Fruit fly (Drosophila melanogaster) whole organism, embryonic: ENCODE results near the gene CG43680.

Source experiments
- CG11247 ChIP-seq: fragments of 200-800 bp; sonication (Bioruptor generic); IDR thresholded peaks from 2 replicates; pipeline ENCODE4 v1.3.6; 2022; ENCODE audit warnings: missing biosample characterization, missing genetic modification characterization
- CG11398 ChIP-seq: fragments of 200-800 bp; sonication (Bioruptor generic); optimal IDR thresholded peaks from 2 replicates; lab custom pipeline; 2016; ENCODE audit warnings: missing biosample characterization, missing genetic modification characterization
- CG11504 ChIP-seq: fragments of 200-800 bp; sonication (Bioruptor generic); optimal IDR thresholded peaks from 3 replicates; lab custom pipeline; 2019; ENCODE audit warnings: missing biosample characterization, mild to moderate bottlenecking, missing genetic modification characterization, moderate library complexity
- CG11695 ChIP-seq: fragments of 200-800 bp; sonication (Bioruptor generic); IDR thresholded peaks from 3 replicates; pipeline ENCODE4 v1.3.6; 2022; ENCODE audit warnings: missing biosample characterization, missing genetic modification characterization
- CG12071 ChIP-seq: fragments of 200-800 bp; sonication (Bioruptor generic); optimal IDR thresholded peaks from 3 replicates; lab custom pipeline; 2018; ENCODE audit warnings: missing biosample characterization, mild to moderate bottlenecking, missing genetic modification characterization
- CG12219 ChIP-seq: fragments of 200-800 bp; sonication (Bioruptor generic); optimal IDR thresholded peaks from 3 replicates; lab custom pipeline; 2018; ENCODE audit warnings: missing biosample characterization, mild to moderate bottlenecking, missing genetic modification characterization
- CG13123 ChIP-seq: fragments of 200-800 bp; sonication (Bioruptor generic); optimal IDR thresholded peaks from 2 replicates; lab custom pipeline; 2016; ENCODE audit warnings: missing biosample characterization, missing genetic modification characterization
- CG17328 ChIP-seq: fragments of 200-800 bp; sonication (Bioruptor generic); IDR thresholded peaks from 2 replicates; pipeline ENCODE4 v1.3.6; 2022; ENCODE audit warnings: missing biosample characterization, missing genetic modification characterization
- CG18599 ChIP-seq: fragments of 200-800 bp; sonication (Bioruptor generic); optimal IDR thresholded peaks from 3 replicates; lab custom pipeline; 2017; ENCODE audit warnings: missing biosample characterization, missing genetic modification characterization, mild to moderate bottlenecking, moderate library complexity, missing genetic modification reagents
- CG2678 ChIP-seq: fragments of 200-800 bp; sonication (Bioruptor generic); optimal IDR thresholded peaks from 3 replicates; lab custom pipeline; 2019; ENCODE audit warnings: missing biosample characterization, mild to moderate bottlenecking, missing genetic modification characterization, moderate library complexity
- CG2889 ChIP-seq: fragments of 200-800 bp; sonication (Bioruptor generic); IDR thresholded peaks from 3 replicates; pipeline ENCODE4 v1.3.6; 2022; ENCODE audit warnings: missing biosample characterization, missing genetic modification characterization
- CG32772 ChIP-seq: fragments of 200-800 bp; sonication (Bioruptor generic); IDR thresholded peaks from 2 replicates; pipeline ENCODE4 v1.3.6; 2022; ENCODE audit warnings: missing biosample characterization, missing genetic modification characterization
- CG6175 ChIP-seq: fragments of 200-800 bp; sonication (Bioruptor generic); IDR thresholded peaks from 3 replicates; pipeline ENCODE4 v1.3.6; 2022; ENCODE audit warnings: missing biosample characterization, missing genetic modification characterization
- CG7839 ChIP-seq: fragments of 200-800 bp; sonication (Bioruptor generic); optimal IDR thresholded peaks from 3 replicates; lab custom pipeline; 2018; ENCODE audit warnings: missing biosample characterization, mild to moderate bottlenecking, missing genetic modification characterization, moderate library complexity
- CG8478 ChIP-seq: fragments of >200 bp; optimal IDR thresholded peaks from 2 replicates; lab custom pipeline; 2018
- CG9932 ChIP-seq: fragments of 200-800 bp; sonication (Bioruptor generic); IDR thresholded peaks from 2 replicates; pipeline ENCODE4 v1.3.6; 2022; ENCODE audit warnings: missing biosample characterization, missing genetic modification characterization
- D19B ChIP-seq: fragments of 200-800 bp; sonication (Bioruptor generic); optimal IDR thresholded peaks from 2 replicates; lab custom pipeline; 2017; ENCODE audit warnings: missing biosample characterization, mild to moderate bottlenecking, missing genetic modification characterization
- Dref ChIP-seq: fragments of 200-800 bp; sonication (Bioruptor generic); IDR thresholded peaks from 2 replicates; pipeline ENCODE4 v1.3.6; 2022; ENCODE audit warnings: missing biosample characterization, missing genetic modification characterization
- Ets65A ChIP-seq: fragments of 200-800 bp; sonication (Bioruptor generic); peaks from one replicate; lab custom pipeline; 2016; ENCODE audit warnings: missing biosample characterization, missing genetic modification characterization
- H15 ChIP-seq: fragments of 200-800 bp; sonication (Bioruptor generic); IDR thresholded peaks from 3 replicates; pipeline ENCODE4 v1.3.6; 2022; ENCODE audit warnings: missing biosample characterization, missing genetic modification characterization
- HLHmδ ChIP-seq: fragments of 200-800 bp; sonication (Bioruptor generic); optimal IDR thresholded peaks from 2 replicates; lab custom pipeline; 2018; ENCODE audit warnings: missing biosample characterization, mild to moderate bottlenecking, missing genetic modification characterization, moderate library complexity
- Hey ChIP-seq: fragments of 200-800 bp; sonication (Bioruptor generic); optimal IDR thresholded peaks from 3 replicates; lab custom pipeline; 2018; ENCODE audit warnings: missing biosample characterization, mild to moderate bottlenecking, missing genetic modification characterization
- Mrtf ChIP-seq: fragments of 200-800 bp; sonication (Bioruptor generic); IDR thresholded peaks from 3 replicates; pipeline ENCODE4 v1.3.6; 2022; ENCODE audit warnings: missing biosample characterization, missing genetic modification characterization
- PHDP ChIP-seq: fragments of 200-800 bp; sonication (Bioruptor generic); optimal IDR thresholded peaks from 3 replicates; lab custom pipeline; 2018; ENCODE audit warnings: missing biosample characterization, mild to moderate bottlenecking, missing genetic modification characterization, moderate library complexity
- Ptx1 ChIP-seq: fragments of 200-800 bp; sonication (Bioruptor generic); IDR thresholded peaks from 2 replicates; pipeline ENCODE4 v1.3.6; 2022; ENCODE audit warnings: missing biosample characterization, missing genetic modification characterization
- Sox102F ChIP-seq: fragments of 200-800 bp; sonication (Bioruptor generic); optimal IDR thresholded peaks from 2 replicates; lab custom pipeline; 2018; ENCODE audit warnings: missing biosample characterization, mild to moderate bottlenecking, missing genetic modification characterization, moderate library complexity
- Ssrp ChIP-seq: fragments of 200-800 bp; sonication (Bioruptor generic); optimal IDR thresholded peaks from 2 replicates; lab custom pipeline; 2018; ENCODE audit warnings: missing biosample characterization, mild to moderate bottlenecking, missing genetic modification characterization, moderate library complexity
- btn ChIP-seq: fragments of 200-800 bp; sonication (Bioruptor generic); optimal IDR thresholded peaks from 2 replicates; lab custom pipeline; 2016; ENCODE audit warnings: missing biosample characterization, missing genetic modification characterization
- ci ChIP-seq: fragments of 200-800 bp; sonication (Bioruptor generic); IDR thresholded peaks from 3 replicates; pipeline ENCODE4 v1.3.6; 2022; ENCODE audit warnings: missing biosample characterization, missing genetic modification characterization
- corto ChIP-seq: fragments of 200-800 bp; sonication (Bioruptor generic); optimal IDR thresholded peaks from 2 replicates; lab custom pipeline; 2016; ENCODE audit warnings: missing biosample characterization, mild to moderate bottlenecking, missing genetic modification characterization, moderate library complexity
- crol ChIP-seq: fragments of 200-800 bp; sonication (Bioruptor generic); IDR thresholded peaks from 2 replicates; pipeline ENCODE4 v1.3.6; 2022; ENCODE audit warnings: missing biosample characterization, missing genetic modification characterization
- dmrt99B ChIP-seq: fragments of 200-800 bp; sonication (Bioruptor generic); optimal IDR thresholded peaks from 2 replicates; lab custom pipeline; 2018; ENCODE audit warnings: missing biosample characterization, mild to moderate bottlenecking, missing genetic modification characterization, moderate library complexity
- gem ChIP-seq: fragments of 200-800 bp; sonication (Bioruptor generic); optimal IDR thresholded peaks from 2 replicates; lab custom pipeline; 2019; ENCODE audit warnings: missing biosample characterization, mild to moderate bottlenecking, missing genetic modification characterization, moderate library complexity
- gro ChIP-seq: fragments of 200-800 bp; sonication (Bioruptor generic); optimal IDR thresholded peaks from 2 replicates; lab custom pipeline; 2016; ENCODE audit warnings: missing biosample characterization, missing genetic modification characterization
- hkb ChIP-seq, 2 experiments: fragments of 200-800 bp in 1 of 2; fragments of >200 bp in 1 of 2; sonication (Bioruptor generic) in 1 of 2; IDR thresholded peaks in 1 of 2; optimal IDR thresholded peaks in 1 of 2; 2 replicates each; pipeline versions ENCODE4 v1.3.6 to Lab custom; 2017 to 2022; ENCODE audit warnings: missing biosample characterization in 1 of 2, missing genetic modification characterization in 1 of 2
- lmd ChIP-seq: fragments of 200-800 bp; sonication (Bioruptor generic); IDR thresholded peaks from 2 replicates; pipeline ENCODE4 v1.3.6; 2022; ENCODE audit warnings: missing biosample characterization, missing genetic modification characterization
- onecut ChIP-seq: fragments of 200-800 bp; sonication (Bioruptor generic); IDR thresholded peaks from 2 replicates; pipeline ENCODE4 v1.3.6; 2022; ENCODE audit warnings: missing biosample characterization, missing genetic modification characterization
- pan ChIP-seq, 4 experiments: fragments of >200 bp in 3 of 4; fragments of 200-800 bp in 1 of 4; sonication (Bioruptor generic) in 1 of 4; optimal IDR thresholded peaks in 3 of 4; IDR thresholded peaks in 1 of 4; 2 replicates each; pipeline versions ENCODE4 v1.3.6 to Lab custom; 2017 to 2022; ENCODE audit warnings: missing biosample characterization in 2 of 4, missing genetic modification characterization in 2 of 4, mixed read lengths in 1 of 4
- pita ChIP-seq: fragments of 200-800 bp; sonication (Bioruptor generic); optimal IDR thresholded peaks from 2 replicates; lab custom pipeline; 2017; ENCODE audit warnings: missing biosample characterization, mild to moderate bottlenecking, missing genetic modification characterization
- prd ChIP-seq, 3 experiments: fragments of >200 bp in 2 of 3; fragments of 200-800 bp in 1 of 3; sonication (Bioruptor generic) in 1 of 3; optimal IDR thresholded peaks in 2 of 3; IDR thresholded peaks in 1 of 3; 2 replicates in 2 of 3; 3 replicates in 1 of 3; pipeline versions ENCODE4 v1.3.6 to Lab custom; 2017 to 2022; ENCODE audit warnings: missing biosample characterization in 1 of 3, missing genetic modification characterization in 1 of 3
- row ChIP-seq: fragments of 200-800 bp; sonication (Bioruptor generic); IDR thresholded peaks from 3 replicates; pipeline ENCODE4 v1.3.6; 2022; ENCODE audit warnings: missing biosample characterization, missing genetic modification characterization
- sens ChIP-seq: fragments of 200-800 bp; sonication (Bioruptor generic); peaks from one replicate; lab custom pipeline; 2016; ENCODE audit warnings: missing biosample characterization, missing genetic modification characterization
- sob ChIP-seq: fragments of 200-800 bp; sonication (Bioruptor generic); IDR thresholded peaks from 2 replicates; pipeline ENCODE4 v1.3.6; 2022; ENCODE audit warnings: missing biosample characterization, missing genetic modification characterization
- sr ChIP-seq: fragments of 200-800 bp; sonication (Bioruptor generic); IDR thresholded peaks from 3 replicates; pipeline ENCODE4 v1.3.6; 2022; ENCODE audit warnings: missing biosample characterization, missing genetic modification characterization
- tgo ChIP-seq: fragments of 200-800 bp; sonication (Bioruptor generic); IDR thresholded peaks from 3 replicates; pipeline ENCODE4 v1.3.6; 2022; ENCODE audit warnings: missing biosample characterization, missing genetic modification characterization
- unpg ChIP-seq: fragments of 200-800 bp; sonication (Bioruptor generic); optimal IDR thresholded peaks from 3 replicates; lab custom pipeline; 2018; ENCODE audit warnings: missing biosample characterization, mild to moderate bottlenecking, missing genetic modification characterization, moderate library complexity

CG43680 gene

DNA sequence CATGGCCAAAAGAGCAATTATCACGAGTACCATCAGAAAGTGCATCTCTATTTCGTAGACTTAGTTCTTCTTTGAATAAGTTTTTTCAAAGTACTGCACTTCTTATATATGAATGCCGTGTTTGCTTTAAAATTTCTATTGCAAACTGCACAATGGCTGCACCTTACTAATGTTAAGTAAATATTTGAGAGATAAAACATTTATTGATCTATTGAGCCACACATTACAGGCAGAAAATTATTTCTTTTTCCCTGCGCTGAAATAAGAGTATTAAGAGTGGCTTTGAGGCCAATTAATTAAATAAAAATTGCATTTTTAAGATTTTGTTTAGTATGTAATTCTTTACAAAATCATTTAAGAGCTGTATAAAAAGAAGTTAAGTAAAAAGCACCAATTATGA lies at the start of gene CG43680:
TSS of gene CG43680 (minus strand) at position 101 of the 400 bp plus-strand sequence.
- peak; percentile 50 for TF ChIP-seq sens (GFP tag; lab: Kevin White, UChicago)
- no peak for TF ChIP-seq corto (GFP tag; lab: Kevin White, UChicago)
- no peak for TF ChIP-seq CG12071

DNA sequence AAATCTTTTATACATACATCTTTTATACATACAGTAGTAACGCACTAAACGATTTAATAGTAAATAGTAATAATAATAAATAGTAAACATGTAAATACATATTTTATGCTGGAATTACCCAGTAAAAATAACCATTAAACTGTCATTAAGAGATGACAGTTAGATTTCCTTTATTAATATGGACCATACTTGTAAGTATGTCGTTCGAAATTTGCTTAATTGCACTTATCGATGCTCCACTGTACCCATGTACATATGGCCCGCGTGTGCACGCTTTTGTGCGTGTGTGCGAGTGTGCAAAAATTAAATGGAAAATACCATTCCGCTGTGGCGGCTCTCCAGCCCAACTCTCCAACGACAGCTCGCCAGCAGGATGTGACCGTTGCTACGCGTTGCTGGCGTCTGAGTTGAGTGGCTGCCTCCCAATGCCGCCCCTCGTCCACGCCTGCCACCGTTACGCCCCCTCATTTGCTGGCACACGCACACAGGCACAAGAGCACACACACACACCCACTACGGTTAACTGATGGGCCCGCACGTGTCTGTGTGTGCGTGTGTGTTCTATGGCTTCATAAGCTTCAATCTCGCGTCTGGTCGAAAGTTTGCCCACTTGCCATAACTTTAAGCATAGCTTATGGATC lies 49.6 kb upstream of the CG43680 start:
- TF ChIP-seq HLHmδ (GFP tag; lab: Kevin White, UChicago) (peak; percentile 22), gem (tag; lab: Kevin White, UChicago) (peak; percentile 30), CG2889 (GFP tag; lab: Robert Waterston, UW) (no peak), prd (optimal IDR thresholded peaks at IDR 0.05; lab: Kevin White, UChicago) (no peak), prd (GFP tag; IDR thresholded peaks at IDR 0.05; lab: Robert Waterston, UW) (peak; percentile 36; the same call in 2 of the 3 replicates), Ssrp (tag; lab: Kevin White, UChicago) (peak; percentile 11), unpg (GFP tag; lab: Kevin White, UChicago) (peak; percentile 20), H15 (GFP tag; lab: Robert Waterston, UW) (0 out of 3 replicates have a peak, but pooled peaks have one; percentile 35), CG11504 (tag; lab: Kevin White, UChicago) (peak; percentile 31), CG11695 (GFP tag; lab: Robert Waterston, UW) (peak; percentile 28; the same call in 1 of the 3 replicates), lmd (GFP tag; lab: Robert Waterston, UW) (0 out of 2 replicates have a peak, but pooled peaks have one; percentile 21), hkb (optimal IDR thresholded peaks at IDR 0.05; lab: Kevin White, UChicago) (no peak), hkb (GFP tag; IDR thresholded peaks at IDR 0.05; lab: Robert Waterston, UW) (0 out of 2 replicates have a peak, but pooled peaks have one; percentile 8), CG17328 (GFP tag; lab: Robert Waterston, UW) (0 out of 2 replicates have a peak, but pooled peaks have one; percentile 14), crol (GFP tag; lab: Robert Waterston, UW) (peak; percentile 61), CG13123 (GFP tag; lab: Kevin White, UChicago) (no peak), row (GFP tag; lab: Robert Waterston, UW) (peak; percentile 61), CG12219 (GFP tag; lab: Kevin White, UChicago) (peak; percentile 1), D19B (GFP tag; lab: Kevin White, UChicago) (no peak), gro (GFP tag; lab: Kevin White, UChicago) (no peak), Ptx1 (GFP tag; lab: Robert Waterston, UW) (peak; percentile 30; the same call in 1 of the 2 replicates), dmrt99B (peak; percentile 26), ci (GFP tag; lab: Robert Waterston, UW) (0 out of 3 replicates have a peak, but pooled peaks have one; percentile 36), CG6175 (0 out of 3 replicates have a peak, but pooled peaks have one; percentile 21), CG11247 (GFP tag; lab: Robert Waterston, UW) (0 out of 2 replicates have a peak, but pooled peaks have one; percentile 14), sr (GFP tag; lab: Robert Waterston, UW) (peak; percentile 78), Sox102F (GFP tag; lab: Kevin White, UChicago) (peak; percentile 20), btn (GFP tag; lab: Kevin White, UChicago) (no peak), PHDP (tag; lab: Kevin White, UChicago) (peak; percentile 12), Hey (peak; percentile 92), Dref (GFP tag; lab: Robert Waterston, UW) (no peak), CG2678 (tag; lab: Kevin White, UChicago) (peak; percentile 24), CG32772 (GFP tag; lab: Robert Waterston, UW) (0 out of 2 replicates have a peak, but pooled peaks have one; percentile 23), CG11398 (no peak), CG7839 (tag; lab: Kevin White, UChicago) (peak; percentile 12), CG8478 (peak; percentile 44), Ets65A (GFP tag; lab: Kevin White, UChicago) (no peak), CG18599 (peak; percentile 36), CG9932 (GFP tag; lab: Robert Waterston, UW) (peak; percentile 23; the same call in 1 of the 2 replicates), pita (GFP tag; lab: Kevin White, UChicago) (no peak), onecut (GFP tag; lab: Robert Waterston, UW) (no peak), sob (GFP tag; lab: Robert Waterston, UW) (0 out of 2 replicates have a peak, but pooled peaks have one; percentile 15), Mrtf (0 out of 3 replicates have a peak, but pooled peaks have one; percentile 3), tgo (GFP tag; lab: Robert Waterston, UW) (0 out of 3 replicates have a peak, but pooled peaks have one; percentile 26), pan (optimal IDR thresholded peaks at IDR 0.05; lab: Kevin White, UChicago) (no peak), pan (GFP tag; optimal IDR thresholded peaks at IDR 0.05 in 1 of 2, IDR thresholded peaks at IDR 0.05 in 1 of 2) (peak in 1 of 2 experiments; percentile 37)
